Worm (Caenorhabditis elegans) whole organism, L1 larva: ENCODE measurements around the gene sec-61.G.

Experiments used
- C34B4.2 ChIP-seq: sonication (generic microtip); optimal IDR thresholded peaks from 2 replicates; lab custom pipeline; 2017; ENCODE audit warnings: mild to moderate bottlenecking, missing genetic modification characterization, missing compliant biosample characterization
- alr-1 ChIP-seq: fragments of 200-800 bp; sonication (Bioruptor generic); optimal IDR thresholded peaks from 2 replicates; lab custom pipeline; 2018; ENCODE audit warnings: borderline replicate concordance, mild to moderate bottlenecking, missing genetic modification characterization, missing compliant biosample characterization
- aly-2 ChIP-seq: fragments of 150-350 bp; optimal IDR thresholded peaks from 2 replicates; lab custom pipeline; 2014; ENCODE audit warnings: missing biosample characterization, missing genetic modification characterization
- ceh-63 ChIP-seq: fragments of 200-800 bp; sonication (Bioruptor generic); optimal IDR thresholded peaks from 2 replicates; lab custom pipeline; 2018; ENCODE audit warnings: mild to moderate bottlenecking, missing genetic modification characterization, missing compliant biosample characterization
- ceh-90 ChIP-seq: sonication (generic microtip); optimal IDR thresholded peaks from 2 replicates; lab custom pipeline; 2016; ENCODE audit warnings: missing genetic modification characterization, missing compliant biosample characterization
- egl-27 ChIP-seq, 2 experiments: fragments of 150-350 bp in 1 of 2; sonication (generic microtip); optimal IDR thresholded peaks; 3 replicates each; lab custom pipeline; 2017 to 2018; ENCODE audit warnings: missing biosample characterization in 2 of 2, missing genetic modification characterization in 2 of 2, missing genetic modification reagents in 2 of 2
- elt-3 ChIP-seq, 6 experiments: fragments of 150-350 bp in 1 of 6; sonication (generic microtip); optimal IDR thresholded peaks; 2 replicates each; lab custom pipeline; 2017 to 2018; ENCODE audit warnings: missing biosample characterization in 6 of 6, missing genetic modification characterization in 6 of 6, inconsistent platforms in 1 of 6
- ets-5 ChIP-seq: fragments of 200-800 bp; sonication (Bioruptor generic); IDR thresholded peaks from 2 replicates; pipeline ENCODE4 v1.3.6; 2022; ENCODE audit warnings: missing genetic modification characterization, missing compliant biosample characterization
- fkh-10 ChIP-seq: sonication (generic microtip); optimal IDR thresholded peaks from 2 replicates; lab custom pipeline; 2017; ENCODE audit warnings: missing biosample characterization, missing genetic modification reagents, missing genetic modification characterization
- fkh-8 ChIP-seq: sonication (generic microtip); optimal IDR thresholded peaks from 2 replicates; lab custom pipeline; 2016; ENCODE audit warnings: mild to moderate bottlenecking, missing genetic modification characterization, missing compliant biosample characterization
- fos-1 ChIP-seq: fragments of 150-350 bp; optimal IDR thresholded peaks from 2 replicates; lab custom pipeline; 2014; ENCODE audit warnings: missing biosample characterization, missing genetic modification characterization
- irx-1 ChIP-seq: sonication (generic microtip); optimal IDR thresholded peaks from 2 replicates; lab custom pipeline; 2016; ENCODE audit warnings: missing genetic modification characterization, missing compliant biosample characterization
- isw-1 ChIP-seq: fragments of 200-800 bp; sonication (Bioruptor generic); IDR thresholded peaks from 2 replicates; pipeline ENCODE4 v1.3.6; 2022; ENCODE audit warnings: missing genetic modification characterization, missing compliant biosample characterization
- jun-1 ChIP-seq: fragments of 150-350 bp; optimal IDR thresholded peaks from 2 replicates; lab custom pipeline; 2014; ENCODE audit warnings: missing biosample characterization, missing genetic modification reagents, missing genetic modification characterization
- lin-15B ChIP-seq: fragments of 150-350 bp; sonication (generic microtip); optimal IDR thresholded peaks from 3 replicates; lab custom pipeline; 2014; ENCODE audit warnings: missing biosample characterization, missing genetic modification characterization
- lin-39 ChIP-seq: fragments of 150-350 bp; optimal IDR thresholded peaks from 2 replicates; lab custom pipeline; 2014; ENCODE audit warnings: missing biosample characterization, missing genetic modification reagents, missing genetic modification characterization
- mdl-1 ChIP-seq, 2 experiments: fragments of 150-350 bp; optimal IDR thresholded peaks; 2 replicates each; lab custom pipeline; 2014 to 2017; ENCODE audit warnings: missing biosample characterization in 2 of 2, missing genetic modification characterization in 2 of 2, inconsistent platforms in 1 of 2
- mef-2 ChIP-seq: fragments of 150-350 bp; optimal IDR thresholded peaks from 2 replicates; lab custom pipeline; 2014; ENCODE audit warnings: missing biosample characterization, missing genetic modification characterization
- nhr-12 ChIP-seq: sonication (generic microtip); optimal IDR thresholded peaks from 2 replicates; lab custom pipeline; 2017; ENCODE audit warnings: missing biosample characterization, missing genetic modification characterization
- nhr-19 ChIP-seq: fragments of 200-800 bp; sonication (Bioruptor generic); conservative IDR thresholded peaks from 2 replicates; pipeline ENCODE4 v1.3.6; 2022; ENCODE audit warnings: missing genetic modification characterization, missing compliant biosample characterization
- nhr-237 ChIP-seq: fragments of 150-350 bp; optimal IDR thresholded peaks from 2 replicates; lab custom pipeline; 2014; ENCODE audit warnings: missing biosample characterization, missing genetic modification characterization
- nhr-28 ChIP-seq: fragments of 150-350 bp; optimal IDR thresholded peaks from 2 replicates; lab custom pipeline; 2014; ENCODE audit warnings: missing biosample characterization, missing genetic modification characterization
- nhr-47 ChIP-seq: sonication (generic microtip); optimal IDR thresholded peaks from 2 replicates; lab custom pipeline; 2016; ENCODE audit warnings: mild to moderate bottlenecking, missing genetic modification characterization, moderate library complexity, missing compliant biosample characterization
- nhr-71 ChIP-seq: sonication (generic microtip); optimal IDR thresholded peaks from 2 replicates; lab custom pipeline; 2016; ENCODE audit warnings: mild to moderate bottlenecking, missing genetic modification characterization, moderate library complexity, missing compliant biosample characterization
- nhr-76 ChIP-seq: sonication (generic microtip); optimal IDR thresholded peaks from 2 replicates; lab custom pipeline; 2017; ENCODE audit warnings: missing biosample characterization, missing genetic modification characterization
- nhr-77 ChIP-seq: fragments of 150-350 bp; optimal IDR thresholded peaks from 2 replicates; lab custom pipeline; 2014; ENCODE audit warnings: missing biosample characterization, missing genetic modification characterization
- nhr-90 ChIP-seq: sonication (generic microtip); optimal IDR thresholded peaks from 2 replicates; lab custom pipeline; 2016; ENCODE audit warnings: mild to moderate bottlenecking, missing genetic modification characterization, missing compliant biosample characterization; ENCODE audit not compliant: poor library complexity
- pax-3 ChIP-seq: fragments of 200-800 bp; sonication (Bioruptor generic); optimal IDR thresholded peaks from 2 replicates; lab custom pipeline; 2018; ENCODE audit warnings: mild to moderate bottlenecking, missing genetic modification characterization, moderate library complexity, missing compliant biosample characterization
- skn-1 ChIP-seq: fragments of 150-350 bp; optimal IDR thresholded peaks from 2 replicates; lab custom pipeline; 2014; ENCODE audit warnings: missing biosample characterization, missing genetic modification characterization
- sox-4 ChIP-seq: sonication (generic microtip); optimal IDR thresholded peaks from 2 replicates; lab custom pipeline; 2016; ENCODE audit warnings: missing genetic modification characterization, missing compliant biosample characterization
- tbx-2 ChIP-seq: sonication (generic microtip); optimal IDR thresholded peaks from 2 replicates; lab custom pipeline; 2016; ENCODE audit warnings: missing genetic modification characterization, missing compliant biosample characterization
- unc-130 ChIP-seq: fragments of 150-350 bp; optimal IDR thresholded peaks from 2 replicates; lab custom pipeline; 2017; ENCODE audit warnings: missing biosample characterization, missing genetic modification characterization, inconsistent platforms
- unc-86 ChIP-seq: sonication (generic microtip); optimal IDR thresholded peaks from 2 replicates; lab custom pipeline; 2016; ENCODE audit warnings: missing genetic modification characterization, missing compliant biosample characterization
- vab-15 ChIP-seq: sonication (generic microtip); optimal IDR thresholded peaks from 2 replicates; lab custom pipeline; 2017; ENCODE audit warnings: missing genotype, mild to moderate bottlenecking, missing genetic modification characterization, missing compliant biosample characterization

sec-61.G gene

DNA sequence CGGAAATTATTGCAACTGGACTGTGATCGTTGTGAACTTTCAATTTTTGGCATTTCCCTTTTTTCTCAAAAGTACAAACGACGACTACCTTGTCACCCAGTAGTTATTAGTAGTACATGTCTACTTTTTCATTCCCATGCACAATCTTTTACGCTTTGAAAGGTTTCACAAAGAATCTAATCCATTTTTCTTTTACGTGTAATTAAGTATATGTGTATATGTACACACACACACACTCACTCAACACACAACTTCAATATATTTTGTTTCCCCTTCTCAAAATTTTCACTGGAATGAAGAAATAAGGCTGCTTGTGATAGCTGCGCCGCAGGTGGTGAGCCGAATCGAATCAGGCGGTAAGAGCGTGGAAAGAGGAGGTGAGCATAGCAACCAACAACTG, 27.8 kb upstream of the sec-61.G start, which contains the start of gene F58B4.6:
TSS of gene F58B4.6 (plus strand) at position 301 of the 400 bp plus-strand sequence.
- TF ChIP-seq fkh-8 (tag; lab: Kevin White, UChicago) (peak; percentile 71), nhr-47 (tag; lab: Kevin White, UChicago) (peak; percentile 20), nhr-12 (tag; lab: Kevin White, UChicago) (no peak), tbx-2 (tag; lab: Kevin White, UChicago) (no peak), mef-2 (no peak), nhr-76 (tag; lab: Kevin White, UChicago) (no peak), nhr-71 (tag; lab: Kevin White, UChicago) (peak; percentile 12), isw-1 (GFP tag; lab: Robert Waterston, UW) (no peak), pax-3 (tag; lab: Kevin White, UChicago) (peak; percentile 17)

DNA sequence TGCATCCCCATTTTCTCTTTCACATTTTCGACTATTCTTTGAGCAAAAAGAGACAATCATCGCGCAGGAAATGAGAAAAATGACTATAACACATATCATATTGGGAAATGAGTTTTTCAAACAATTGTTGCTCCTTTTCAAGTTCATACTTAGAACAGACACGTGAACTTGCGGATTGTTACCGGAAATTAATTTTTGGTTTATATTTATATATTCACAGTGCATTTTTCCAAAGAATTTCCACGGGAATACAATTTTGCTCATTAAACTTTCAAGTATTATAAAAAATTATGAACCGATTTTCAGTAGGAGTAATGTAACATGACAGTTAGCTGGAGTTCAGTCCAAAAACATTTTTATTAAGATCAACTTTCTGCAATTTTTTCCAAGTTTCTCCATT, 26.3 kb upstream of the sec-61.G start, which contains the start of gene F58B4.7:
TSS of gene F58B4.7 (minus strand) at position 101 of the 400 bp plus-strand sequence.
- TF ChIP-seq unc-130 (tag; lab: Kevin White, UChicago) (no peak), lin-15B (no peak), fkh-10 (GFP tag; lab: Kevin White, UChicago) (no peak), lin-39 (tag; lab: Kevin White, UChicago) (no peak), nhr-19 (no peak), skn-1 (tag; lab: Kevin White, UChicago) (no peak), nhr-28 (tag; lab: Kevin White, UChicago) (no peak), fos-1 (no peak), nhr-237 (tag; lab: Kevin White, UChicago) (no peak), unc-86 (tag; lab: Kevin White, UChicago) (no peak), ceh-63 (GFP tag; lab: Kevin White, UChicago) (no peak), sox-4 (tag; lab: Kevin White, UChicago) (no peak)
- TF ChIP-seq, all 84 proteins: peak for 0

DNA sequence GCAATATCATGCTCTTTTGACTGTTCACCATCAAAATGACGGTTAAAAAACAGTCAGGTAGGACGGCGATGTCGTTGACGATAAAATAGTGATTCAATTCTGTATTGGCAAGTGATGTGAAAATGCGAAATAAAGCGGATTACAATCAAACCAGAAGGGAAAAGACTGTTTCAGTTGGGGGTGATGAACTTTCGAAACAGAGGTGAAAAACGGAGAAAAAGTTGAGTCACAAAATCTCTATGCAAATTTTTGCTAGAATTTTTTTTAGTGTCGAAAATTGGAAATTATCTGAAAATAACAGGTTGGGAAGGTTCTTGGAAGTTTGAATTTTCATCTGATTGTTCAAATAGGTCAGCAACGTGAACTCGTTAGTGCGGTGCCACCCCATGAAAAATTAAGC, 24.8 kb upstream of the sec-61.G start, which contains the start of gene nas-31:
TSS of gene nas-31 (minus strand) at position 101 of the 400 bp plus-strand sequence.
- TF ChIP-seq unc-130 (tag; lab: Kevin White, UChicago), result no peak
- TF ChIP-seq egl-27 (tag; optimal IDR thresholded peaks at IDR 0.05; lab: Kevin White, UChicago), result no peak
- TF ChIP-seq ets-5 (GFP tag; lab: Robert Waterston, UW), result no peak
- no peak for TF ChIP-seq irx-1
- TF ChIP-seq C34B4.2 (tag; lab: Kevin White, UChicago), result no peak
- TF ChIP-seq ceh-90, result no peak
- no peak for TF ChIP-seq lin-39 (tag; lab: Kevin White, UChicago)
- TF ChIP-seq vab-15 (tag; lab: Kevin White, UChicago), result no peak
- TF ChIP-seq nhr-28 (tag; lab: Kevin White, UChicago), result no peak
- TF ChIP-seq nhr-71 (tag; lab: Kevin White, UChicago), result no peak
- no peak for TF ChIP-seq elt-3 (tag; optimal IDR thresholded peaks at IDR 0.05; lab: Kevin White, UChicago)
- TF ChIP-seq isw-1 (GFP tag; lab: Robert Waterston, UW), result no peak
- TF ChIP-seq alr-1 (tag; lab: Kevin White, UChicago), result no peak
- no peak for TF ChIP-seq aly-2 (tag; lab: Kevin White, UChicago)
- TF ChIP-seq fkh-8 (tag; lab: Kevin White, UChicago), result no peak

- TF ChIP-seq nhr-77 (tag; lab: Kevin White, UChicago) (no peak), fkh-10 (GFP tag; lab: Kevin White, UChicago) (no peak), mdl-1 (tag; optimal IDR thresholded peaks at IDR 0.05; lab: Kevin White, UChicago) (no peak), nhr-90 (tag; lab: Kevin White, UChicago) (no peak), jun-1 (tag; lab: Kevin White, UChicago) (no peak), lin-15B (no peak), ceh-90 (no peak), mef-2 (no peak)
Measured at ce11 chrV:10918373-10918772, 21.4 kb upstream of the sec-61.G start, which contains the start of gene F58B4.2. TSS of gene F58B4.2 (minus strand) at chrV:10918473.
